Fruit fly (Drosophila melanogaster) whole organism, wandering third instar larva: ENCODE data around the gene asun.
A peak's percentile ranks its signal among the peaks of the same experiment; 100 is the strongest.

Experiments
- Abd-B ChIP-seq: fragments of >200 bp; optimal IDR thresholded peaks from 2 replicates; lab custom pipeline; 2017; ENCODE audit warnings: missing biosample characterization, missing genetic modification characterization
- CG32264 ChIP-seq: fragments of 200-800 bp; sonication (Bioruptor generic); optimal IDR thresholded peaks from 2 replicates; lab custom pipeline; 2016; ENCODE audit warnings: missing biosample characterization, missing genetic modification characterization
- CrebA ChIP-seq: fragments of 200-800 bp; sonication (Bioruptor generic); optimal IDR thresholded peaks from 2 replicates; lab custom pipeline; 2016; ENCODE audit warnings: missing biosample characterization, mild to moderate bottlenecking, missing genetic modification characterization, borderline replicate concordance
- Dfd ChIP-seq: fragments of >200 bp; optimal IDR thresholded peaks from 2 replicates; lab custom pipeline; 2017; ENCODE audit warnings: missing biosample characterization, missing genetic modification characterization
- Dif ChIP-seq: fragments of 200-275, 200-300 bp; sonication (Bioruptor generic); optimal IDR thresholded peaks from 2 replicates; lab custom pipeline; 2018; ENCODE audit warnings: missing biosample characterization, missing genetic modification characterization; ENCODE audit not compliant: partially characterized antibody
- GATAd ChIP-seq: sonication (Bioruptor generic); optimal IDR thresholded peaks from 2 replicates; lab custom pipeline; 2016; ENCODE audit warnings: missing biosample characterization, missing genetic modification characterization
- Hnf4 ChIP-seq: fragments of 200-800 bp; sonication (Bioruptor generic); optimal IDR thresholded peaks from 2 replicates; lab custom pipeline; 2016; ENCODE audit warnings: missing biosample characterization, mild to moderate bottlenecking, missing genetic modification characterization
- Hr78 ChIP-seq: fragments of >200 bp; optimal IDR thresholded peaks from 2 replicates; lab custom pipeline; 2017; ENCODE audit warnings: missing biosample characterization, missing genetic modification characterization
- Jra ChIP-seq: sonication (Bioruptor generic); optimal IDR thresholded peaks from 2 replicates; lab custom pipeline; 2016; ENCODE audit warnings: missing biosample characterization, missing genetic modification characterization
- Mio ChIP-seq: sonication (Bioruptor generic); optimal IDR thresholded peaks from 2 replicates; lab custom pipeline; 2016; ENCODE audit warnings: missing biosample characterization, missing genetic modification characterization
- Myc ChIP-seq: fragments of >200 bp; optimal IDR thresholded peaks from 2 replicates; lab custom pipeline; 2017
- OdsH ChIP-seq: fragments of 200-800 bp; sonication (Bioruptor generic); optimal IDR thresholded peaks from 2 replicates; lab custom pipeline; 2016; ENCODE audit warnings: missing biosample characterization, mild to moderate bottlenecking, missing genetic modification characterization
- Rel ChIP-seq, 2 experiments: fragments of 200-800 bp; sonication (Bioruptor generic) in 1 of 2; optimal IDR thresholded peaks; 2 replicates in 1 of 2; 3 replicates in 1 of 2; lab custom pipeline; 2016 to 2019; ENCODE audit warnings: mild to moderate bottlenecking in 2 of 2, missing biosample characterization in 2 of 2, missing genetic modification characterization in 2 of 2, moderate library complexity in 1 of 2
- Sp1 ChIP-seq: fragments of 200-800 bp; sonication (Bioruptor generic); optimal IDR thresholded peaks from 3 replicates; lab custom pipeline; 2019; ENCODE audit warnings: missing biosample characterization, mild to moderate bottlenecking, missing genetic modification characterization, moderate library complexity
- br ChIP-seq: fragments of 200-800 bp; sonication (Bioruptor generic); optimal IDR thresholded peaks from 2 replicates; lab custom pipeline; 2016; ENCODE audit warnings: missing biosample characterization, missing genetic modification characterization
- dl ChIP-seq, 2 experiments: fragments of 175-275, 200-275 bp in 1 of 2; fragments of 200-275 bp in 1 of 2; sonication (Bioruptor generic); optimal IDR thresholded peaks; lab custom pipeline; 2018; ENCODE audit warnings: mild to moderate bottlenecking in 2 of 2, missing biosample characterization in 2 of 2, missing genetic modification characterization in 2 of 2, moderate library complexity in 2 of 2; ENCODE audit not compliant: partially characterized antibody in 2 of 2, insufficient read depth in 1 of 2
- dmrt93B ChIP-seq: fragments of 200-800 bp; sonication (Bioruptor generic); optimal IDR thresholded peaks from 2 replicates; lab custom pipeline; 2018; ENCODE audit warnings: missing biosample characterization, mild to moderate bottlenecking, missing genetic modification characterization
- dsf ChIP-seq: sonication (Bioruptor generic); optimal IDR thresholded peaks from 2 replicates; lab custom pipeline; 2016; ENCODE audit warnings: missing biosample characterization, missing genetic modification characterization, borderline replicate concordance
- h ChIP-seq: fragments of 200-800 bp; sonication (Bioruptor generic); optimal IDR thresholded peaks from 3 replicates; lab custom pipeline; 2016; ENCODE audit warnings: missing biosample characterization, mild to moderate bottlenecking, missing genetic modification characterization
- jim ChIP-seq: fragments of 175-275, 200-325 bp; sonication (Bioruptor generic); optimal IDR thresholded peaks from 2 replicates; lab custom pipeline; 2016; ENCODE audit warnings: missing biosample characterization, mild to moderate bottlenecking, missing genetic modification characterization
- lola ChIP-seq: fragments of >200 bp; optimal IDR thresholded peaks from 2 replicates; lab custom pipeline; 2017; ENCODE audit warnings: missing biosample characterization, missing genetic modification characterization
- psq ChIP-seq: fragments of 200-800 bp; sonication (Bioruptor generic); optimal IDR thresholded peaks from 3 replicates; lab custom pipeline; 2017; ENCODE audit warnings: missing biosample characterization, mild to moderate bottlenecking, missing genetic modification characterization, moderate library complexity
- sage ChIP-seq: fragments of 200-800 bp; sonication (Bioruptor generic); optimal IDR thresholded peaks from 2 replicates; lab custom pipeline; 2016; ENCODE audit warnings: missing biosample characterization, mild to moderate bottlenecking, missing genetic modification characterization
- sv ChIP-seq: fragments of 200-800 bp; sonication (Bioruptor generic); optimal IDR thresholded peaks from 3 replicates; lab custom pipeline; 2016; ENCODE audit warnings: missing biosample characterization, missing genetic modification characterization
- tai ChIP-seq: sonication (Bioruptor generic); optimal IDR thresholded peaks from 2 replicates; lab custom pipeline; 2016; ENCODE audit warnings: missing biosample characterization, missing genetic modification characterization
- woc ChIP-seq: sonication (Bioruptor generic); optimal IDR thresholded peaks from 2 replicates; lab custom pipeline; 2016; ENCODE audit warnings: missing biosample characterization, mild to moderate bottlenecking, missing genetic modification characterization

The asun gene

DNA sequence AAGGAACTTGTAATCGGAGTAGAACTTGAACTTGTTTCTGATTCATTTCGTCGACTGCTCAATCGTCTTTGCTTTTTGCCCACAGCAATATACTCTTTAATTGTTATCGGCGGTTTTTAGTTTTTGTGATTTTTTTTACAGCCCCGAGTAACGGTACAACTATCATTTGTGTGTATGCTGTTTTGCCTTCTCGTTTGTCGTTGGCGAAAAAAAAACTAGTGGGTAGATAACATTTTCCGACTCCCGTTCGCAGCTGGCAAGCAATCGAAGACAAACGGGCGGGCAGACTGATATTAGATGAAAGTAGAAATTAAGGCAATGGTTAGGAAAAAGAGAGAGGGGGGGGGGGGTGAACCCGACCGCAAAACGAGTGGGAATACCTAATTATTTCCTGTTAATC, 23.8 kb downstream of the asun start:
- TF ChIP-seq Hr78 (no peak), dmrt93B (no peak), dl (GFP tag; optimal IDR thresholded peaks at IDR 0.05; lab: Kevin White, UChicago; ENCODE audit: insufficient read depth in 1 of 2, partially characterized antibody in 2 of 2) (no peak), lola (GFP tag; lab: Kevin White, UChicago) (no peak), Dfd (GFP tag; lab: Kevin White, UChicago) (no peak), Mio (no peak), Hnf4 (no peak), sv (GFP tag; lab: Kevin White, UChicago) (no peak), sage (GFP tag; lab: Kevin White, UChicago) (no peak), GATAd (GFP tag; lab: Kevin White, UChicago) (no peak), psq (no peak), br (GFP tag; lab: Kevin White, UChicago) (no peak), tai (GFP tag; lab: Kevin White, UChicago) (no peak), OdsH (GFP tag; lab: Kevin White, UChicago) (no peak), jim (no peak), CG32264 (GFP tag; lab: Kevin White, UChicago) (no peak)

dm6 chr3R:16288714-16289291, 24.7 kb downstream of the asun start:
- no peak for TF ChIP-seq woc (GFP tag; lab: Kevin White, UChicago)
- no peak for TF ChIP-seq OdsH (GFP tag; lab: Kevin White, UChicago)
- TF ChIP-seq CrebA: no peak
- TF ChIP-seq Abd-B (GFP tag; lab: Kevin White, UChicago): no peak
- TF ChIP-seq Dfd (GFP tag; lab: Kevin White, UChicago): no peak
- TF ChIP-seq Myc (lab: Kevin White, UChicago): no peak
- no peak for TF ChIP-seq Mio
- TF ChIP-seq GATAd (GFP tag; lab: Kevin White, UChicago): no peak
- no peak for TF ChIP-seq dmrt93B
- no peak for TF ChIP-seq CG32264 (GFP tag; lab: Kevin White, UChicago)

- TF ChIP-seq lola (GFP tag; lab: Kevin White, UChicago) (no peak), Jra (GFP tag; lab: Kevin White, UChicago) (peak; percentile 24), Rel (GFP tag; optimal IDR thresholded peaks at IDR 0.05; lab: Kevin White, UChicago) (no peak), Rel (tag; optimal IDR thresholded peaks at IDR 0.05; lab: Kevin White, UChicago) (peak; percentile 77), psq (peak; percentile 74), jim (no peak)
These were observed 26.3 kb downstream of the asun start for dm6 chr3R:16290242-16290824.

- TF ChIP-seq dsf (GFP tag; lab: Kevin White, UChicago) (no peak), Hnf4 (no peak), Rel (GFP tag; optimal IDR thresholded peaks at IDR 0.05; lab: Kevin White, UChicago) (no peak), Rel (tag; optimal IDR thresholded peaks at IDR 0.05; lab: Kevin White, UChicago) (no peak), Mio (no peak)
These were observed 31.5 kb downstream of the asun start for dm6 chr3R:16295513-16296123.

dm6 chr3R:16305185-16305989, 41.3 kb downstream of the asun start, which contains the start of gene Zip89B:
Gene Zip89B (plus strand): TSS chr3R:16305758.
- TF ChIP-seq h (GFP tag; lab: Kevin White, UChicago): no peak
- TF ChIP-seq OdsH (GFP tag; lab: Kevin White, UChicago): peak; percentile 18
- TF ChIP-seq Sp1 (GFP tag; lab: Kevin White, UChicago): no peak
- peak; percentile 8 for TF ChIP-seq psq
- no peak for TF ChIP-seq Rel (GFP tag; optimal IDR thresholded peaks at IDR 0.05; lab: Kevin White, UChicago)
- TF ChIP-seq Rel (tag; optimal IDR thresholded peaks at IDR 0.05; lab: Kevin White, UChicago): peak; percentile 40
- peak; percentile 89 for TF ChIP-seq Dif (GFP tag; lab: Kevin White, UChicago)
- peak; percentile 25 for TF ChIP-seq sage (GFP tag; lab: Kevin White, UChicago)
- TF ChIP-seq dmrt93B: no peak
- TF ChIP-seq dl (GFP tag; optimal IDR thresholded peaks at IDR 0.05; lab: Kevin White, UChicago; ENCODE audit: insufficient read depth in 1 of 2, partially characterized antibody in 2 of 2): peak; percentile 71 to 86
